In the genomic region with DNA sequence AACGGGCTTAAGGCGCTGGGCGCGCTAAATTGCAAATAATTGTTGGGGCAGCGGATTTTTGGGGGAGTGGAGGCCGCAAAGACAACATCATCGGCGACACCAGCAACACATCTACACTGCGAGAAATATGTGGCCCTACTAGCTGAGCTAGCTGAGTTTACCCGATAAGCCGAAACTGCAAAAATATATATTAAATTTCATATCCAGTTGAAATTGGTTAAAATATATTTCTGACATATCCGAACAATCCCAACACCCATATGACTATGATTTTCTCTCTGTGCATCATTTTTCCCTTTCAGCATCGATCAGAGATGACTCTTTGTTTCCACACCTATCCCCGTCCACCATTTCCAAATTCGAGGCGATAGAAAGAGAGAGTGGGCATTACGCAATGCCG, we compare ENCODE assay signal across 2 fruit fly cellular contexts.
TF ChIP-seq lines count a peak whose summit lies in the region.

No protein-coding gene starts in this region.

TF ChIP-seq in whole organism, embryonic, 481 proteins besides CTCF, POLR2A, EP300 and RAD21 (continued from another document and continues in another):
- TF ChIP-seq shn (GFP tag; optimal IDR thresholded peaks at IDR 0.05; lab: Kevin White, UChicago) (peak; percentile 5), Nf-YC (tag; optimal IDR thresholded peaks at IDR 0.05; lab: Kevin White, UChicago) (peak; percentile 52), NK7.1 (GFP tag; optimal IDR thresholded peaks at IDR 0.05; lab: Kevin White, UChicago) (no peak), sisA (GFP tag; IDR thresholded peaks at IDR 0.05; lab: Robert Waterston, UW) (peak; percentile 82), crc (GFP tag; optimal IDR thresholded peaks at IDR 0.05; lab: Kevin White, UChicago) (peak; percentile 40), trh (GFP tag; optimal IDR thresholded peaks at IDR 0.05; lab: Kevin White, UChicago) (peak; percentile 24), al (GFP tag; IDR thresholded peaks at IDR 0.05; lab: Robert Waterston, UW) (peak; percentile 35; the same call in 1 of the 2 replicates), D19B (GFP tag; optimal IDR thresholded peaks at IDR 0.05; lab: Kevin White, UChicago) (peak; percentile 13), gcm2 (GFP tag; optimal IDR thresholded peaks at IDR 0.05; lab: Kevin White, UChicago) (peak; percentile 10), CG30431 (GFP tag; optimal IDR thresholded peaks at IDR 0.05; lab: Kevin White, UChicago) (peak; percentile 64), CG7987 (GFP tag; optimal IDR thresholded peaks at IDR 0.05; lab: Kevin White, UChicago) (no peak), CG7745 (tag; optimal IDR thresholded peaks at IDR 0.05; lab: Kevin White, UChicago) (no peak), kni (GFP tag; optimal IDR thresholded peaks at IDR 0.05; lab: Kevin White, UChicago) (no peak), Atf-2 (GFP tag; optimal IDR thresholded peaks at IDR 0.05; lab: Kevin White, UChicago) (peak; percentile 18), pros (GFP tag; optimal IDR thresholded peaks at IDR 0.05; lab: Kevin White, UChicago) (no peak), Atf3 (GFP tag; optimal IDR thresholded peaks at IDR 0.05; lab: Kevin White, UChicago) (peak; percentile 29), Lpt (GFP tag; optimal IDR thresholded peaks at IDR 0.05; lab: Kevin White, UChicago) (no peak), CG4424 (GFP tag; optimal IDR thresholded peaks at IDR 0.05; lab: Kevin White, UChicago) (peak; percentile 62), CG9876 (GFP tag; optimal IDR thresholded peaks at IDR 0.05; lab: Kevin White, UChicago) (no peak), hbn (GFP tag; IDR thresholded peaks at IDR 0.05; lab: Robert Waterston, UW; ENCODE audit: partially characterized antibody) (no peak), CG6791 (GFP tag; IDR thresholded peaks at IDR 0.05; lab: Robert Waterston, UW; ENCODE audit: partially characterized antibody) (no peak), Dp (GFP tag; optimal IDR thresholded peaks at IDR 0.05; lab: Kevin White, UChicago) (no peak), CG15011 (GFP tag; optimal IDR thresholded peaks at IDR 0.05; lab: Kevin White, UChicago) (peak; percentile 18), crol (GFP tag; IDR thresholded peaks at IDR 0.05; lab: Robert Waterston, UW) (no peak), nerfin-1 (tag; optimal IDR thresholded peaks at IDR 0.05; lab: Kevin White, UChicago) (peak; percentile 58), CG1647 (GFP tag; optimal IDR thresholded peaks at IDR 0.05; lab: Kevin White, UChicago) (peak; percentile 13), CG10979 (tag; optimal IDR thresholded peaks at IDR 0.05; lab: Kevin White, UChicago) (peak; percentile 74), PHDP (tag; optimal IDR thresholded peaks at IDR 0.05; lab: Kevin White, UChicago) (peak; percentile 68), sr (GFP tag; IDR thresholded peaks at IDR 0.05; lab: Robert Waterston, UW) (peak; percentile 57; the same call in 1 of the 3 replicates), CG12219 (GFP tag; optimal IDR thresholded peaks at IDR 0.05; lab: Kevin White, UChicago) (peak; percentile 72), ash1 (GFP tag; optimal IDR thresholded peaks at IDR 0.05; lab: Kevin White, UChicago) (no peak), gt (GFP tag; IDR thresholded peaks at IDR 0.05; lab: Robert Waterston, UW) (peak; percentile 42; the same call in 1 of the 2 replicates), CG1792 (GFP tag; optimal IDR thresholded peaks at IDR 0.05; lab: Kevin White, UChicago) (no peak), slp2 (GFP tag; optimal IDR thresholded peaks at IDR 0.05; lab: Kevin White, UChicago) (peak; percentile 38), bowl (GFP tag; IDR thresholded peaks at IDR 0.05; lab: Robert Waterston, UW) (no peak), CG11398 (GFP tag; optimal IDR thresholded peaks at IDR 0.05; lab: Kevin White, UChicago) (no peak), CG4360 (GFP tag; IDR thresholded peaks at IDR 0.05; lab: Robert Waterston, UW) (peak; percentile 64), seq (GFP tag; IDR thresholded peaks at IDR 0.05; lab: Robert Waterston, UW) (peak; percentile 49; the same call in 1 of the 2 replicates), CG14710 (tag; optimal IDR thresholded peaks at IDR 0.05; lab: Kevin White, UChicago) (peak; percentile 53), croc (GFP tag; conservative IDR thresholded peaks at IDR 0.05; lab: Robert Waterston, UW) (peak; percentile 65), CG11085 (GFP tag; IDR thresholded peaks at IDR 0.05; lab: Robert Waterston, UW) (peak; percentile 36; the same call in 1 of the 2 replicates), CG12659 (GFP tag; optimal IDR thresholded peaks at IDR 0.05; lab: Kevin White, UChicago) (peak; percentile 64), CG2129 (GFP tag; IDR thresholded peaks at IDR 0.05; lab: Robert Waterston, UW; ENCODE audit: partially characterized antibody) (no peak), org-1 (GFP tag; optimal IDR thresholded peaks at IDR 0.05; lab: Kevin White, UChicago) (peak; percentile 53), sc (optimal IDR thresholded peaks at IDR 0.05; lab: Kevin White, UChicago) (no peak), sc (GFP tag; optimal IDR thresholded peaks at IDR 0.05; lab: Kevin White, UChicago) (peak; percentile 21), CG18262 (tag; optimal IDR thresholded peaks at IDR 0.05; lab: Kevin White, UChicago) (peak; percentile 73), Dip3 (GFP tag; optimal IDR thresholded peaks at IDR 0.05; lab: Kevin White, UChicago) (peak; percentile 55), eyg (GFP tag; optimal IDR thresholded peaks at IDR 0.05; lab: Kevin White, UChicago) (no peak), Elba2 (GFP tag; optimal IDR thresholded peaks at IDR 0.05; lab: Kevin White, UChicago) (no peak), kah (GFP tag; optimal IDR thresholded peaks at IDR 0.05; lab: Kevin White, UChicago) (peak; percentile 40), gce (GFP tag; IDR thresholded peaks at IDR 0.05; lab: Robert Waterston, UW) (peak; percentile 75; the same call in 1 of the 3 replicates), CG1832 (GFP tag; optimal IDR thresholded peaks at IDR 0.05; lab: Kevin White, UChicago) (no peak), grn (GFP tag; optimal IDR thresholded peaks at IDR 0.05; lab: Kevin White, UChicago) (no peak), phol (tag; optimal IDR thresholded peaks at IDR 0.05; lab: Kevin White, UChicago) (peak; percentile 78), unc-4 (GFP tag; IDR thresholded peaks at IDR 0.05; lab: Robert Waterston, UW; ENCODE audit: partially characterized antibody) (no peak), Vsx1 (GFP tag; optimal IDR thresholded peaks at IDR 0.05; lab: Kevin White, UChicago) (peak; percentile 66), CG10366 (GFP tag; IDR thresholded peaks at IDR 0.05; lab: Robert Waterston, UW) (peak; percentile 78), lola (GFP tag; optimal IDR thresholded peaks at IDR 0.05; lab: Kevin White, UChicago) (peak in 1 of 3 experiments; percentile 43), ind (GFP tag; optimal IDR thresholded peaks at IDR 0.05; lab: Kevin White, UChicago) (peak; percentile 78), bbx (GFP tag; IDR thresholded peaks at IDR 0.05; lab: Robert Waterston, UW; ENCODE audit: partially characterized antibody) (no peak), Dek (tag; optimal IDR thresholded peaks at IDR 0.05; lab: Kevin White, UChicago) (peak; percentile 60), ab (GFP tag; optimal IDR thresholded peaks at IDR 0.05; lab: Kevin White, UChicago) (peak; percentile 21)

TF ChIP-seq in whole organism, prepupa, 60 proteins besides CTCF, POLR2A, EP300 and RAD21 (continued from another document):
- TF ChIP-seq ss (GFP tag; optimal IDR thresholded peaks at IDR 0.05; lab: Kevin White, UChicago) (peak; percentile 22 to 54), CG1621 (tag; optimal IDR thresholded peaks at IDR 0.05; lab: Kevin White, UChicago) (peak; percentile 53), CG11762 (GFP tag; optimal IDR thresholded peaks at IDR 0.05; lab: Kevin White, UChicago; ENCODE audit: insufficient read depth) (peak; percentile 24), Sox14 (GFP tag; optimal IDR thresholded peaks at IDR 0.05; lab: Kevin White, UChicago) (peak; percentile 52), Ets96B (tag; optimal IDR thresholded peaks at IDR 0.05; lab: Kevin White, UChicago) (peak; percentile 60), CG3919 (GFP tag; optimal IDR thresholded peaks at IDR 0.05; lab: Kevin White, UChicago) (peak; percentile 76), Gug (GFP tag; IDR thresholded peaks at IDR 0.05; lab: Robert Waterston, UW) (0 out of 2 replicates have a peak, but pooled peaks have one; percentile 29), Eip93F (GFP tag; optimal IDR thresholded peaks at IDR 0.05; lab: Kevin White, UChicago) (peak; percentile 19), Blimp-1 (GFP tag; optimal IDR thresholded peaks at IDR 0.05; lab: Kevin White, UChicago) (peak; percentile 21), Eip75B (GFP tag; optimal IDR thresholded peaks at IDR 0.05; lab: Kevin White, UChicago) (peak; percentile 74), fkh (GFP tag; optimal IDR thresholded peaks at IDR 0.05; lab: Kevin White, UChicago) (no peak), Met (GFP tag; optimal IDR thresholded peaks at IDR 0.05; lab: Kevin White, UChicago) (peak; percentile 69), CG6276 (GFP tag; optimal IDR thresholded peaks at IDR 0.05; lab: Kevin White, UChicago) (no peak), svp (GFP tag; lab: Kevin White, UChicago) (peak; percentile 84), CG34406 (GFP tag; optimal IDR thresholded peaks at IDR 0.05; lab: Kevin White, UChicago) (peak; percentile 75), CG6792 (GFP tag; optimal IDR thresholded peaks at IDR 0.05; lab: Kevin White, UChicago) (peak; percentile 77), spab (GFP tag; optimal IDR thresholded peaks at IDR 0.05; lab: Kevin White, UChicago) (peak; percentile 49), CG16779 (tag; optimal IDR thresholded peaks at IDR 0.05; lab: Kevin White, UChicago) (no peak), fd59A (GFP tag; optimal IDR thresholded peaks at IDR 0.05; lab: Kevin White, UChicago) (peak; percentile 39), eg (GFP tag; IDR thresholded peaks at IDR 0.05; lab: Robert Waterston, UW) (peak; percentile 73; the same call in 2 of the 3 replicates), dsx (GFP tag; optimal IDR thresholded peaks at IDR 0.05; lab: Kevin White, UChicago; ENCODE audit: poor library complexity, severe bottlenecking) (peak; percentile 45), CG32006 (GFP tag; optimal IDR thresholded peaks at IDR 0.05; lab: Kevin White, UChicago) (peak; percentile 45), CG8319 (GFP tag; optimal IDR thresholded peaks at IDR 0.05; lab: Kevin White, UChicago) (peak; percentile 53), dac (GFP tag; optimal IDR thresholded peaks at IDR 0.05; lab: Kevin White, UChicago) (no peak), Hr4 (GFP tag; optimal IDR thresholded peaks at IDR 0.05; lab: Kevin White, UChicago) (peak; percentile 44), Lpt (GFP tag; optimal IDR thresholded peaks at IDR 0.05; lab: Kevin White, UChicago) (no peak), CG9139 (GFP tag; optimal IDR thresholded peaks at IDR 0.05; lab: Kevin White, UChicago) (peak; percentile 31), CG4318 (GFP tag; optimal IDR thresholded peaks at IDR 0.05; lab: Kevin White, UChicago) (peak; percentile 4), Eip78C (GFP tag; lab: Kevin White, UChicago) (peak; percentile 91), topi (GFP tag; optimal IDR thresholded peaks at IDR 0.05; lab: Kevin White, UChicago) (peak; percentile 69), cyc (GFP tag; optimal IDR thresholded peaks at IDR 0.05; lab: Kevin White, UChicago) (peak; percentile 67), CG8632 (GFP tag; optimal IDR thresholded peaks at IDR 0.05; lab: Kevin White, UChicago) (peak; percentile 70), CG11294 (GFP tag; IDR thresholded peaks at IDR 0.05; lab: Robert Waterston, UW) (0 out of 2 replicates have a peak, but pooled peaks have one; percentile 37), net (GFP tag; optimal IDR thresholded peaks at IDR 0.05; lab: Kevin White, UChicago) (peak; percentile 23), lz (GFP tag; optimal IDR thresholded peaks at IDR 0.05; lab: Kevin White, UChicago) (peak; percentile 70), CG7368 (GFP tag; optimal IDR thresholded peaks at IDR 0.05; lab: Kevin White, UChicago) (peak; percentile 60), CG15336 (GFP tag; IDR thresholded peaks at IDR 0.05; lab: Robert Waterston, UW) (peak; percentile 35; the same call in 1 of the 2 replicates), CG3032 (tag; optimal IDR thresholded peaks at IDR 0.05; lab: Kevin White, UChicago) (peak; percentile 63), CG6854 (GFP tag; optimal IDR thresholded peaks at IDR 0.05; lab: Kevin White, UChicago) (peak; percentile 16)
